Worm (Caenorhabditis elegans): Measurements from ENCODE around the gene sfrp-1.

sfrp-1 gene

ce11 chrIV:6402386-6402905, at the start of gene sfrp-1:
sfrp-1 (minus strand) TSS chrIV:6402436.
- TF ChIP-seq tab-1 (GFP tag; IDR thresholded peaks at IDR 0.05) = no peak
- TF ChIP-seq med-1 (GFP tag; optimal IDR thresholded peaks at IDR 0.05; ENCODE audit: insufficient read depth) = no peak

ce11 chrIV:6443018-6443417, 40.8 kb upstream of the sfrp-1 start:
- TF ChIP-seq klf-2 (GFP tag; conservative IDR thresholded peaks at IDR 0.05) (no peak), med-1 (GFP tag; optimal IDR thresholded peaks at IDR 0.05; ENCODE audit: insufficient read depth) (no peak), tab-1 (GFP tag; IDR thresholded peaks at IDR 0.05) (no peak)

- TF ChIP-seq tab-1 (GFP tag; IDR thresholded peaks at IDR 0.05) (no peak), flt-1 (GFP tag; IDR thresholded peaks at IDR 0.05) (no peak), ref-1 (GFP tag; conservative IDR thresholded peaks at IDR 0.05) (no peak), med-1 (GFP tag; optimal IDR thresholded peaks at IDR 0.05; ENCODE audit: insufficient read depth) (no peak), klf-2 (GFP tag; conservative IDR thresholded peaks at IDR 0.05) (no peak), ztf-29 (GFP tag; IDR thresholded peaks at IDR 0.05) (no peak), cog-1 (tag; optimal IDR thresholded peaks at IDR 0.05) (no peak), T22C8.4 (GFP tag; IDR thresholded peaks at IDR 0.05) (no peak), ztf-23 (GFP tag; IDR thresholded peaks at IDR 0.05) (no peak)
These were observed 39.9 kb upstream of the sfrp-1 start for ce11 chrIV:6442016-6442618.

ce11 chrIV:6441601-6442000, 39.4 kb upstream of the sfrp-1 start, which contains the start of gene Y73B6BL.31:
Y73B6BL.31 (plus strand) TSS chrIV:6441901.
- TF ChIP-seq flt-1 (GFP tag; IDR thresholded peaks at IDR 0.05) (no peak), ref-1 (GFP tag; conservative IDR thresholded peaks at IDR 0.05) (no peak), med-1 (GFP tag; optimal IDR thresholded peaks at IDR 0.05; ENCODE audit: insufficient read depth) (no peak), ztf-23 (GFP tag; IDR thresholded peaks at IDR 0.05) (no peak), cog-1 (tag; optimal IDR thresholded peaks at IDR 0.05) (no peak), ztf-29 (GFP tag; IDR thresholded peaks at IDR 0.05) (no peak)

- TF ChIP-seq ztf-23 (GFP tag; IDR thresholded peaks at IDR 0.05) (no peak), tab-1 (GFP tag; IDR thresholded peaks at IDR 0.05) (no peak), T22C8.4 (GFP tag; IDR thresholded peaks at IDR 0.05) (no peak), ref-1 (GFP tag; conservative IDR thresholded peaks at IDR 0.05) (no peak), klf-2 (GFP tag; conservative IDR thresholded peaks at IDR 0.05) (no peak), ztf-29 (GFP tag; IDR thresholded peaks at IDR 0.05) (no peak), med-1 (GFP tag; optimal IDR thresholded peaks at IDR 0.05; ENCODE audit: insufficient read depth) (no peak), cog-1 (tag; optimal IDR thresholded peaks at IDR 0.05) (no peak), flt-1 (GFP tag; IDR thresholded peaks at IDR 0.05) (no peak)
These were observed 35.8 kb upstream of the sfrp-1 start, which contains the start of gene dlc-5 for ce11 chrIV:6438051-6438450. dlc-5 (plus strand) TSS chrIV:6438204.

- TF ChIP-seq ztf-29 (GFP tag; IDR thresholded peaks at IDR 0.05) (no peak), med-1 (GFP tag; optimal IDR thresholded peaks at IDR 0.05; ENCODE audit: insufficient read depth) (no peak), cog-1 (tag; optimal IDR thresholded peaks at IDR 0.05) (no peak), klf-2 (GFP tag; conservative IDR thresholded peaks at IDR 0.05) (no peak), tab-1 (GFP tag; IDR thresholded peaks at IDR 0.05) (no peak), ref-1 (GFP tag; conservative IDR thresholded peaks at IDR 0.05) (no peak), ztf-23 (GFP tag; IDR thresholded peaks at IDR 0.05) (no peak), flt-1 (GFP tag; IDR thresholded peaks at IDR 0.05) (no peak), T22C8.4 (GFP tag; IDR thresholded peaks at IDR 0.05) (no peak)
These were observed 31.2 kb upstream of the sfrp-1 start for ce11 chrIV:6433424-6433823.

- TF ChIP-seq tab-1 (GFP tag; IDR thresholded peaks at IDR 0.05) (no peak), cog-1 (tag; optimal IDR thresholded peaks at IDR 0.05) (no peak), flt-1 (GFP tag; IDR thresholded peaks at IDR 0.05) (no peak), ref-1 (GFP tag; conservative IDR thresholded peaks at IDR 0.05) (no peak), T22C8.4 (GFP tag; IDR thresholded peaks at IDR 0.05) (no peak), med-1 (GFP tag; optimal IDR thresholded peaks at IDR 0.05; ENCODE audit: insufficient read depth) (no peak), klf-2 (GFP tag; conservative IDR thresholded peaks at IDR 0.05) (no peak)
These were observed 30.1 kb upstream of the sfrp-1 start for ce11 chrIV:6432375-6432774.

- TF ChIP-seq tab-1 (GFP tag; IDR thresholded peaks at IDR 0.05) (no peak), ztf-23 (GFP tag; IDR thresholded peaks at IDR 0.05) (no peak), T22C8.4 (GFP tag; IDR thresholded peaks at IDR 0.05) (no peak), ztf-29 (GFP tag; IDR thresholded peaks at IDR 0.05) (no peak), ref-1 (GFP tag; conservative IDR thresholded peaks at IDR 0.05) (no peak), cog-1 (tag; optimal IDR thresholded peaks at IDR 0.05) (no peak), flt-1 (GFP tag; IDR thresholded peaks at IDR 0.05) (no peak), klf-2 (GFP tag; conservative IDR thresholded peaks at IDR 0.05) (no peak), med-1 (GFP tag; optimal IDR thresholded peaks at IDR 0.05; ENCODE audit: insufficient read depth) (no peak)
These were observed 29.3 kb upstream of the sfrp-1 start, which contains the start of gene acp-7 for ce11 chrIV:6431582-6431981. acp-7 (minus strand) TSS chrIV:6431682.

- no peak for TF ChIP-seq flt-1 (GFP tag; IDR thresholded peaks at IDR 0.05)
- TF ChIP-seq med-1 (GFP tag; optimal IDR thresholded peaks at IDR 0.05; ENCODE audit: insufficient read depth) = no peak
- no peak for TF ChIP-seq ztf-23 (GFP tag; IDR thresholded peaks at IDR 0.05)
- TF ChIP-seq ref-1 (GFP tag; conservative IDR thresholded peaks at IDR 0.05) = no peak
- no peak for TF ChIP-seq ztf-29 (GFP tag; IDR thresholded peaks at IDR 0.05)
- TF ChIP-seq klf-2 (GFP tag; conservative IDR thresholded peaks at IDR 0.05) = no peak
- no peak for TF ChIP-seq T22C8.4 (GFP tag; IDR thresholded peaks at IDR 0.05)
- TF ChIP-seq tab-1 (GFP tag; IDR thresholded peaks at IDR 0.05) = no peak
- no peak for TF ChIP-seq cog-1 (tag; optimal IDR thresholded peaks at IDR 0.05)
These were observed 25.0 kb upstream of the sfrp-1 start for ce11 chrIV:6427223-6427622.

ce11 chrIV:6426089-6426715, 24.0 kb upstream of the sfrp-1 start, which contains the start of gene acp-6:
acp-6 (minus strand) TSS chrIV:6426139.
- TF ChIP-seq med-1 (GFP tag; optimal IDR thresholded peaks at IDR 0.05; ENCODE audit: insufficient read depth) (no peak), tab-1 (GFP tag; IDR thresholded peaks at IDR 0.05) (no peak), cog-1 (tag; optimal IDR thresholded peaks at IDR 0.05) (no peak), T22C8.4 (GFP tag; IDR thresholded peaks at IDR 0.05) (no peak), ref-1 (GFP tag; conservative IDR thresholded peaks at IDR 0.05) (no peak), flt-1 (GFP tag; IDR thresholded peaks at IDR 0.05) (no peak), klf-2 (GFP tag; conservative IDR thresholded peaks at IDR 0.05) (no peak), ztf-29 (GFP tag; IDR thresholded peaks at IDR 0.05) (no peak), ztf-23 (GFP tag; IDR thresholded peaks at IDR 0.05) (no peak)

Data from whole organism, midembryonic.